Fruit fly (Drosophila melanogaster) whole organism, wandering third instar larva: Measurements from ENCODE around the gene alpha-Man-IIb.

Experiments
- Hnf4 ChIP-seq: fragments of 200-800 bp; sonication (Bioruptor generic); optimal IDR thresholded peaks from 2 replicates; lab custom pipeline; 2016; ENCODE audit warnings: missing biosample characterization, mild to moderate bottlenecking, missing genetic modification characterization
- Hr83 ChIP-seq: fragments of 200-300 bp; sonication (Bioruptor generic); optimal IDR thresholded peaks from 2 replicates; lab custom pipeline; 2016; ENCODE audit warnings: missing biosample characterization, mild to moderate bottlenecking, missing genetic modification characterization, moderate library complexity; ENCODE audit not compliant: poor library complexity, severe bottlenecking
- br ChIP-seq: fragments of 200-800 bp; sonication (Bioruptor generic); optimal IDR thresholded peaks from 2 replicates; lab custom pipeline; 2016; ENCODE audit warnings: missing biosample characterization, missing genetic modification characterization
- brk ChIP-seq: fragments of 200-800 bp; sonication (Bioruptor generic); optimal IDR thresholded peaks from 2 replicates; lab custom pipeline; 2016; ENCODE audit warnings: missing biosample characterization, mild to moderate bottlenecking, missing genetic modification characterization
- dl ChIP-seq, 2 experiments: fragments of 175-275, 200-275 bp in 1 of 2; fragments of 200-275 bp in 1 of 2; sonication (Bioruptor generic); optimal IDR thresholded peaks; lab custom pipeline; 2018; ENCODE audit warnings: mild to moderate bottlenecking in 2 of 2, missing biosample characterization in 2 of 2, missing genetic modification characterization in 2 of 2, moderate library complexity in 2 of 2; ENCODE audit not compliant: partially characterized antibody in 2 of 2, insufficient read depth in 1 of 2
- h ChIP-seq: fragments of 200-800 bp; sonication (Bioruptor generic); optimal IDR thresholded peaks from 3 replicates; lab custom pipeline; 2016; ENCODE audit warnings: missing biosample characterization, mild to moderate bottlenecking, missing genetic modification characterization
- psq ChIP-seq: fragments of 200-800 bp; sonication (Bioruptor generic); optimal IDR thresholded peaks from 3 replicates; lab custom pipeline; 2017; ENCODE audit warnings: missing biosample characterization, mild to moderate bottlenecking, missing genetic modification characterization, moderate library complexity
- sage ChIP-seq: fragments of 200-800 bp; sonication (Bioruptor generic); optimal IDR thresholded peaks from 2 replicates; lab custom pipeline; 2016; ENCODE audit warnings: missing biosample characterization, mild to moderate bottlenecking, missing genetic modification characterization
- tai ChIP-seq: sonication (Bioruptor generic); optimal IDR thresholded peaks from 2 replicates; lab custom pipeline; 2016; ENCODE audit warnings: missing biosample characterization, missing genetic modification characterization

DNA sequence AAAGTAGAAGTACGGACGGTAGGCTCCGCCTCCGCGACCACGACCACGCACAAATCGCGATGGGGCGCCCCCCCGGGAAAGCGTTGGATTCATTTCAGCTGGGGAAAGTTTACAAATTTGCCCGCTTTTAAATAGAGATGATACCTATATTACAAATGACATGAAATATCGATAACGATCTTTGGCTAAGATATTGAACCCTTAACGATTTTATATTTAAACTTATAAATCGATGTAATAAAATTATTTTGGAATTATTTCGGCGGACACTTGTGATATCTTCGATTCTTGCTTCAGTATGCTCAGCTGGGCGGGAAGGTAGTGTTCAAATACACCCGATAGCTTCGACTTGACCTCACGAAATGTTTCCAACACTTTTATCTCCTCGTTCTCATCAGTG lies 28.5 kb downstream of the alpha-Man-IIb start, which contains the start of gene rec:
- TF ChIP-seq dl (GFP tag; optimal IDR thresholded peaks at IDR 0.05; lab: Kevin White, UChicago; ENCODE audit: insufficient read depth in 1 of 2, partially characterized antibody in 2 of 2) = no peak
- no peak for TF ChIP-seq psq (GFP tag; lab: Kevin White, UChicago)
- no peak for TF ChIP-seq Hr83 (GFP tag; lab: Kevin White, UChicago)
- TF ChIP-seq tai (GFP tag; lab: Kevin White, UChicago) = no peak
- TF ChIP-seq h (GFP tag; lab: Kevin White, UChicago) = no peak
- no peak for TF ChIP-seq sage (GFP tag; lab: Kevin White, UChicago)
- no peak for TF ChIP-seq Hnf4
- TF ChIP-seq brk (GFP tag; lab: Kevin White, UChicago) = no peak
- no peak for TF ChIP-seq br
